Worm (Caenorhabditis elegans) whole organism, midembryonic: ENCODE measurements around the gene W08E12.2.

Experiments used
- flt-1 ChIP-seq: fragments of 200-800 bp; sonication (Bioruptor generic); IDR thresholded peaks from 2 replicates; pipeline ENCODE4 v1.3.6; 2022; ENCODE audit warnings: missing genetic modification characterization, missing compliant biosample characterization
- tab-1 ChIP-seq: fragments of 200-800 bp; sonication (Bioruptor generic); IDR thresholded peaks from 2 replicates; pipeline ENCODE4 v1.3.6; 2022; ENCODE audit warnings: missing genetic modification characterization, missing compliant biosample characterization

DNA sequence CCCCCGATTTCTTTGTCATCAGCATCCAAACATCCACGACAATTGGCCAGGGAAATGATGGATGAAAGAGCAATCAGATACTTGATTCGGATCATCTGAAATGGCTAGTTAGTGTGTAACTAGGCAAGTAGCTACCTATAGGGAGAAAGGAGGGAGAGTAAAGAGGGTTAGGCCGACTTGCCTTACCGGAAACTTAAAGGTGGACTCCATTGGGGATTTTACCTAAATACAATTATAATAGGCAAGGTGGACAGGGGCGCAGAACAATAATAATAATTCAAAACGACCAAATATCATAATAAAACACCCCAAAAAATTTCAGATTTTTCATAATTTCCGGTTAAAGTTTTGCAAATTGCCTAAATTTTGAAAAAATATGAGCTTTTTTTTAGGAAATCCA lies 38.1 kb upstream of the W08E12.2 start, which contains the start of gene clec-173:
- TF ChIP-seq flt-1 (GFP tag; lab: Robert Waterston, UW) = no peak
- TF ChIP-seq tab-1 = no peak
